Worm (Caenorhabditis elegans): ENCODE data around the gene sma-1.

- TF ChIP-seq snpc-4 (tag; optimal IDR thresholded peaks at IDR 0.05) (no peak), sptf-1 (tag; optimal IDR thresholded peaks at IDR 0.05) (no peak), unc-62 (GFP tag; optimal IDR thresholded peaks at IDR 0.05) (no peak), nhr-237 (tag; optimal IDR thresholded peaks at IDR 0.05) (no peak), ceh-43 (GFP tag; optimal IDR thresholded peaks at IDR 0.05) (no peak), unc-120 (tag; optimal IDR thresholded peaks at IDR 0.05; ENCODE audit: poor library complexity, severe bottlenecking) (no peak), elt-3 (tag; optimal IDR thresholded peaks at IDR 0.05) (no peak), unc-39 (tag; optimal IDR thresholded peaks at IDR 0.05) (no peak), elt-1 (tag; optimal IDR thresholded peaks at IDR 0.05; ENCODE audit: borderline replicate concordance, insufficient read depth) (no peak)
These were observed 43.1 kb downstream of the sma-1 start, which contains the start of gene F58H1.6 for ce11 chrV:11942325-11942724.
